Fruit fly (Drosophila melanogaster): ENCODE results near the gene Cmpk.
A peak's percentile ranks its signal among the peaks of the same experiment; 100 is the strongest.

The Cmpk gene

DNA sequence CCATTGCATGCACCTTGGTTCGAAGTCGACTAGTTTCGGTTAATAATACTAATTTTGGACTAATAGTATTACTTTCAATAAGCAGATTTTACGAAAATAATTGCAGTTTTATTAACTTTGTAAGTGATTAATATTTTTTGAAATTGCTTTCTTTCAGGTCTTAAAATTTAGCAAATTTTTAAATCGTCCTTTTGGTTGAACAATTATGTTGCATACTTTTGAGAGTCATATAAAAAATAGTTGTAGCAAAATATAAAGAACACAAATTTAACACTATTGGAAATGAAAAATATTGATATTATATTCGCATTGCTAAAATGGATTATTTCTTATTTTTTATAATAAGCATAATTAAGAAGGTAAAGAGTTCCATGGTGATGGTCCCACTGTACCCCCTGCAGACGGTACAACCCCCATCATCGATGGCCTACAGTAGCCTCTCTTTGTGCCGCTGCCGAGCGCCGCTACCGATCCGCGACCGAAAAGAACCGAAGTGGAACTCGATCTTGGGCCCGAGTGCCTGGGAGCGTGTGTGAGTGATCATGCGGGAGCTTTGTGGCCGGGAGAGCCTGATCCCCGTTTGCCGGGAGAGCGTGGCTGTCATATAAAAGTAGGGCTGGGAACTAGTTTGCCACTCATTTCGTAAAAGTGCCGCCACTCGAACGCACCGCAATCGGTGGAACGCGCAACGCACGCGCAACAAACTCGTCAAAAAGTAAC lies 33.9 kb downstream of the Cmpk start (continued):
- TF ChIP-seq esn (GFP tag; optimal IDR thresholded peaks at IDR 0.05): peak; percentile 97
- peak; percentile 87 for TF ChIP-seq Blimp-1 (GFP tag; optimal IDR thresholded peaks at IDR 0.05)
- peak; percentile 71; the same call in 1 of the 2 replicates for TF ChIP-seq CG11294 (GFP tag; IDR thresholded peaks at IDR 0.05)
- peak; percentile 97 for TF ChIP-seq svp (GFP tag)
- peak; percentile 89 for TF ChIP-seq CG16779 (tag; optimal IDR thresholded peaks at IDR 0.05)
- TF ChIP-seq acj6 (GFP tag; optimal IDR thresholded peaks at IDR 0.05): peak; percentile 92
- peak; percentile 82 for TF ChIP-seq CG15336 (GFP tag; IDR thresholded peaks at IDR 0.05)
- TF ChIP-seq vri (GFP tag; optimal IDR thresholded peaks at IDR 0.05): peak; percentile 53
- TF ChIP-seq CG6792 (GFP tag; optimal IDR thresholded peaks at IDR 0.05): peak; percentile 94
- TF ChIP-seq CG10669 (GFP tag; optimal IDR thresholded peaks at IDR 0.05): peak; percentile 93
- TF ChIP-seq Gug (GFP tag; IDR thresholded peaks at IDR 0.05): peak; percentile 66
- TF ChIP-seq Eip78C (GFP tag): peak; percentile 98
- peak; percentile 93 for TF ChIP-seq pdm3 (GFP tag; optimal IDR thresholded peaks at IDR 0.05)
- peak; percentile 95 for TF ChIP-seq Met (GFP tag; optimal IDR thresholded peaks at IDR 0.05)
- TF ChIP-seq Hr4 (GFP tag; optimal IDR thresholded peaks at IDR 0.05): peak; percentile 92
- peak; percentile 93 for TF ChIP-seq fd59A (GFP tag; optimal IDR thresholded peaks at IDR 0.05)
- peak; percentile 96 for TF ChIP-seq CG6808 (GFP tag; optimal IDR thresholded peaks at IDR 0.05)

DNA sequence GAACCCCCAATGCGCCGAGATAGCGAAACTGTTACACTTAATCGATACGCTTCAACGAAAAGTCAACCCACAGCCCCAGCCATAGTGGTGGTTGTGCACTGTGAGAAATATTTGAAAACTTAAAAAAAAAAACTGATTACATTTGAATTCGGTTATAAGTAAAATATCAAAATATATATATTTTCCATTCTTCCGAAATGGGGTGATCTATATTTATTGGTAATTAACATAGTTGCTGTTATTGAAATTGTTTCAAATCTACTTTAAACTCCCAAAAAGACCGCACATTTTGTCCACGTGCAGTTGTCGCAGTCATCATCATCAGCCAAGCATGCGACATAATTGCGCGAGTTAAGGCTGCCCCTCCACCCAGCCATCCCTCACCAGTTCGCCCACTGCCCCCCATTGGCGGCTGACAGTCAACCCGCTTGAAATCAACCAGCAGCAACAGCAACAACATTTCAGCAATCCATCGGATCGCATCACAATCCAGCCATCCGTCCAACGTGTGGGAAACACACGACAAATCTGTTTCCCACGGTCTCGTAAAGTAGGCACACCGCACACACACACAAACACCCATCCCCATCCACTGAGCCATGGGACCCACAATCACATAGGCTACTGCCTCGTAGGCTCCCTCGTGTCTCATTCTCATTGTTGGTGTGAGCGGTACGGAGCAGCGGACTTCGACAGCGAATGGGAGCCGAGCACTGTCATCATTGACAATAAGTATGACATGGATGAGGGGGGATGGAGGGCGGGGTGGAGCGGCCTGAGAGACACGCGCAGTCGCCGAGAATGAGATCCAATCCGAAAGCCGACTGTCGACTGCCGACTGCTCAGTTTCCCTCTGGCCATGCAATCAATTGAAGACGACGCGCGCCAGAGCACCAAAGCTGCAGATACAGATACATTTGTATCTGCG lies 34.7 kb downstream of the Cmpk start:
- TF ChIP-seq ss (GFP tag; optimal IDR thresholded peaks at IDR 0.05): peak; percentile 9 to 61
- peak; percentile 64 for TF ChIP-seq esn (GFP tag; optimal IDR thresholded peaks at IDR 0.05)
- peak; percentile 81 for TF ChIP-seq CG6163 (GFP tag; IDR thresholded peaks at IDR 0.05)
- peak; percentile 6 for TF ChIP-seq Ets21C (GFP tag; optimal IDR thresholded peaks at IDR 0.05)
- peak; percentile 60 for TF ChIP-seq CG1621 (tag; optimal IDR thresholded peaks at IDR 0.05)
- peak; percentile 43 for TF ChIP-seq cyc (GFP tag; optimal IDR thresholded peaks at IDR 0.05)
- TF ChIP-seq lz (GFP tag; optimal IDR thresholded peaks at IDR 0.05): peak; percentile 46
- peak; percentile 58 for TF ChIP-seq Gug (GFP tag; IDR thresholded peaks at IDR 0.05)
- TF ChIP-seq CG3919 (GFP tag; optimal IDR thresholded peaks at IDR 0.05): peak; percentile 62
- TF ChIP-seq CG34406 (GFP tag; optimal IDR thresholded peaks at IDR 0.05): peak; percentile 73
- peak; percentile 72 for TF ChIP-seq acj6 (GFP tag; optimal IDR thresholded peaks at IDR 0.05)
- TF ChIP-seq Smox (GFP tag; optimal IDR thresholded peaks at IDR 0.05): peak; percentile 51
- TF ChIP-seq dac (GFP tag; optimal IDR thresholded peaks at IDR 0.05): peak; percentile 53
- peak; percentile 36 for TF ChIP-seq Sox14 (GFP tag; optimal IDR thresholded peaks at IDR 0.05)
- no peak for TF ChIP-seq Hr38 (GFP tag; optimal IDR thresholded peaks at IDR 0.05)
- TF ChIP-seq CG9139 (GFP tag; optimal IDR thresholded peaks at IDR 0.05): no peak
- peak; percentile 34 to 75 for TF ChIP-seq salr (GFP tag; optimal IDR thresholded peaks at IDR 0.05)
- TF ChIP-seq CG10631 (GFP tag; optimal IDR thresholded peaks at IDR 0.05): peak; percentile 76
- TF ChIP-seq Met (GFP tag; optimal IDR thresholded peaks at IDR 0.05): peak; percentile 53
- no peak for TF ChIP-seq Eip93F (GFP tag; optimal IDR thresholded peaks at IDR 0.05)
- peak; percentile 89 for TF ChIP-seq Eip78C (GFP tag)
- peak; percentile 83 for TF ChIP-seq CG8119 (GFP tag; IDR thresholded peaks at IDR 0.05)
- peak; percentile 27 for TF ChIP-seq vri (GFP tag; optimal IDR thresholded peaks at IDR 0.05)
- peak; percentile 65 for TF ChIP-seq pdm3 (GFP tag; optimal IDR thresholded peaks at IDR 0.05)
- peak; percentile 47 for TF ChIP-seq CG11902 (GFP tag; optimal IDR thresholded peaks at IDR 0.05)
- TF ChIP-seq Lpt (GFP tag; optimal IDR thresholded peaks at IDR 0.05): peak; percentile 25
- no peak for TF ChIP-seq svp (GFP tag)
- TF ChIP-seq topi (GFP tag; optimal IDR thresholded peaks at IDR 0.05): peak; percentile 48
- peak; percentile 78 for TF ChIP-seq CG4318 (GFP tag; optimal IDR thresholded peaks at IDR 0.05)
- no peak for TF ChIP-seq dsx (GFP tag; optimal IDR thresholded peaks at IDR 0.05; ENCODE audit: poor library complexity, severe bottlenecking)
- peak; percentile 40 for TF ChIP-seq CG16779 (tag; optimal IDR thresholded peaks at IDR 0.05)
- TF ChIP-seq CG15336 (GFP tag; IDR thresholded peaks at IDR 0.05): peak; percentile 86
- peak; percentile 77 for TF ChIP-seq achi (GFP tag; optimal IDR thresholded peaks at IDR 0.05)
- TF ChIP-seq CG6792 (GFP tag; optimal IDR thresholded peaks at IDR 0.05): peak; percentile 33
- TF ChIP-seq Hr39 (GFP tag; optimal IDR thresholded peaks at IDR 0.05): peak; percentile 36
- TF ChIP-seq Eip75B (GFP tag; optimal IDR thresholded peaks at IDR 0.05): peak; percentile 61
- TF ChIP-seq CG31627 (GFP tag; optimal IDR thresholded peaks at IDR 0.05): peak; percentile 15
- TF ChIP-seq CG6808 (GFP tag; optimal IDR thresholded peaks at IDR 0.05): peak; percentile 72
- TF ChIP-seq Sox102F (GFP tag; optimal IDR thresholded peaks at IDR 0.05): peak; percentile 26

Data from whole organism, prepupa.